Worm (Caenorhabditis elegans) whole organism, young adult: ENCODE data around the gene K10G6.9.

ENCODE experiments used
- B0261.1 ChIP-seq: sonication (generic microtip); optimal IDR thresholded peaks from 2 replicates; lab custom pipeline; 2016; ENCODE audit warnings: mild to moderate bottlenecking, missing genetic modification characterization, moderate library complexity, missing compliant biosample characterization
- C06A6.2 ChIP-seq: fragments of 200-800 bp; sonication (Bioruptor generic); conservative IDR thresholded peaks from 2 replicates; pipeline ENCODE4 v1.3.6; 2022; ENCODE audit warnings: missing genetic modification characterization, missing compliant biosample characterization
- Y53F4B.3 ChIP-seq: fragments of 200-800 bp; sonication (Bioruptor generic); IDR thresholded peaks from 2 replicates; pipeline ENCODE4 v1.3.6; 2022; ENCODE audit warnings: missing genetic modification reagents, missing genetic modification characterization, missing compliant biosample characterization
- ZK185.1 ChIP-seq: sonication (generic microtip); optimal IDR thresholded peaks from 2 replicates; lab custom pipeline; 2016; ENCODE audit warnings: mild to moderate bottlenecking, missing genetic modification characterization, missing compliant biosample characterization; ENCODE audit not compliant: poor library complexity, severe bottlenecking
- atf-7 ChIP-seq: sonication (generic microtip); optimal IDR thresholded peaks from 2 replicates; lab custom pipeline; 2017; ENCODE audit warnings: mild to moderate bottlenecking, missing genetic modification characterization, missing compliant biosample characterization
- attf-3 ChIP-seq: fragments of 200-800 bp; sonication (Bioruptor generic); conservative IDR thresholded peaks from 2 replicates; pipeline ENCODE4 v1.3.6; 2022; ENCODE audit warnings: missing genetic modification reagents, missing genetic modification characterization, missing compliant biosample characterization
- cebp-1 ChIP-seq, 2 experiments: fragments of 200-800 bp in 1 of 2; sonication (Bioruptor generic) in 1 of 2; sonication (generic microtip) in 1 of 2; IDR thresholded peaks in 1 of 2; optimal IDR thresholded peaks in 1 of 2; 2 replicates each; pipeline versions ENCODE4 v1.3.6 to Lab custom; 2017 to 2022; ENCODE audit warnings: missing compliant biosample characterization in 2 of 2, missing genetic modification characterization in 2 of 2, mild to moderate bottlenecking in 1 of 2, missing genetic modification reagents in 1 of 2, moderate library complexity in 1 of 2
- dox-1 ChIP-seq: fragments of 200-800 bp; sonication (Bioruptor generic); IDR thresholded peaks from 2 replicates; pipeline ENCODE4 v1.3.6; 2022; ENCODE audit warnings: missing genetic modification reagents, missing genetic modification characterization, missing compliant biosample characterization
- egl-18 ChIP-seq: fragments of 200-800 bp; sonication (Bioruptor generic); IDR thresholded peaks from 2 replicates; pipeline ENCODE4 v1.3.6; 2022; ENCODE audit warnings: missing genetic modification reagents, missing genetic modification characterization, missing compliant biosample characterization
- egl-44 ChIP-seq: fragments of 200-800 bp; sonication (Bioruptor generic); IDR thresholded peaks from 2 replicates; pipeline ENCODE4 v1.3.6; 2022; ENCODE audit warnings: missing genetic modification reagents, missing genetic modification characterization, missing compliant biosample characterization
- hlh-26 ChIP-seq: fragments of 200-800 bp; sonication (Bioruptor generic); conservative IDR thresholded peaks from 2 replicates; pipeline ENCODE4 v1.3.6; 2022; ENCODE audit warnings: missing genetic modification reagents, missing genetic modification characterization, missing compliant biosample characterization
- let-607 ChIP-seq, 2 experiments: fragments of 200-800 bp in 1 of 2; sonication (Bioruptor generic) in 1 of 2; sonication (generic microtip) in 1 of 2; optimal IDR thresholded peaks; 2 replicates each; lab custom pipeline; 2016 to 2018; ENCODE audit warnings: mild to moderate bottlenecking in 2 of 2, missing compliant biosample characterization in 2 of 2, missing genetic modification characterization in 2 of 2, moderate library complexity in 2 of 2, missing genotype in 1 of 2
- lin-35 ChIP-seq, 3 experiments: fragments of 150-350 bp in 2 of 3; sonication (generic microtip) in 1 of 3; optimal IDR thresholded peaks; 2 replicates each; lab custom pipeline; 2014 to 2018; ENCODE audit warnings: missing biosample characterization in 3 of 3, missing genetic modification characterization in 3 of 3, missing genetic modification reagents in 3 of 3
- lsl-1 ChIP-seq: fragments of 200-800 bp; sonication (Bioruptor generic); optimal IDR thresholded peaks from 2 replicates; lab custom pipeline; 2018; ENCODE audit warnings: mild to moderate bottlenecking, missing genetic modification characterization, moderate library complexity, missing compliant biosample characterization
- nfya-1 ChIP-seq: sonication (generic microtip); optimal IDR thresholded peaks from 2 replicates; lab custom pipeline; 2017; ENCODE audit warnings: antibody characterized with exemption, missing compliant biosample characterization, missing genetic modification characterization, borderline replicate concordance; ENCODE audit not compliant: insufficient read depth
- nhr-120 ChIP-seq: fragments of 200-800 bp; sonication (Bioruptor generic); IDR thresholded peaks from 2 replicates; pipeline ENCODE4 v1.3.6; 2022; ENCODE audit warnings: missing genetic modification characterization, missing compliant biosample characterization
- nhr-80 ChIP-seq: sonication (generic microtip); optimal IDR thresholded peaks from 2 replicates; lab custom pipeline; 2016; ENCODE audit warnings: missing genetic modification characterization, missing compliant biosample characterization
- rcor-1 ChIP-seq: fragments of 200-800 bp; sonication (Bioruptor generic); IDR thresholded peaks from 2 replicates; pipeline ENCODE4 v1.3.6; 2022; ENCODE audit warnings: missing genetic modification reagents, missing genetic modification characterization, missing compliant biosample characterization
- rpc-1 ChIP-seq, 2 experiments: fragments of 150-350 bp in 1 of 2; sonication (generic microtip) in 1 of 2; optimal IDR thresholded peaks; 2 replicates each; lab custom pipeline; 2014 to 2018; ENCODE audit warnings: missing biosample characterization in 1 of 2, missing genetic modification characterization in 1 of 2, missing genetic modification reagents in 1 of 2, missing genotype in 1 of 2
- snpc-1.3 ChIP-seq: sonication (generic microtip); optimal IDR thresholded peaks from 2 replicates; lab custom pipeline; 2017; ENCODE audit warnings: missing genetic modification characterization, mild to moderate bottlenecking, missing compliant biosample characterization, antibody characterized with exemption, moderate library complexity, missing genotype, missing genetic modification reagents; ENCODE audit not compliant: insufficient read depth
- snpc-3.4 ChIP-seq: sonication (generic microtip); optimal IDR thresholded peaks from 2 replicates; lab custom pipeline; 2017; ENCODE audit warnings: missing genetic modification characterization, mild to moderate bottlenecking, missing compliant biosample characterization, antibody characterized with exemption, moderate library complexity, missing genotype, missing genetic modification reagents
- snpc-4 ChIP-seq, 5 experiments: fragments of 150-350 bp in 1 of 5; sonication (generic microtip) in 4 of 5; optimal IDR thresholded peaks; 2 replicates each; lab custom pipeline; 2014 to 2018; ENCODE audit warnings: missing genetic modification characterization in 5 of 5, missing biosample characterization in 3 of 5, antibody characterized with exemption in 2 of 5, mild to moderate bottlenecking in 2 of 5, missing compliant biosample characterization in 2 of 5, missing genotype in 2 of 5, moderate library complexity in 2 of 5, missing genetic modification reagents in 1 of 5
- somi-1 ChIP-seq: fragments of 200-800 bp; sonication (Bioruptor generic); optimal IDR thresholded peaks from 2 replicates; lab custom pipeline; 2018; ENCODE audit warnings: mild to moderate bottlenecking, missing genetic modification characterization, missing compliant biosample characterization
- tbp1 ChIP-seq: fragments of 200-800 bp; sonication (Bioruptor generic); optimal IDR thresholded peaks from 2 replicates; lab custom pipeline; 2018; ENCODE audit warnings: mild to moderate bottlenecking, missing genetic modification characterization, missing compliant biosample characterization
- tlf-1 ChIP-seq: fragments of 200-800 bp; sonication (Bioruptor generic); optimal IDR thresholded peaks from 2 replicates; lab custom pipeline; 2018; ENCODE audit warnings: mild to moderate bottlenecking, missing genetic modification characterization, missing compliant biosample characterization
- zfh-2 ChIP-seq: fragments of 200-800 bp; sonication (Bioruptor generic); conservative IDR thresholded peaks from 2 replicates; pipeline ENCODE4 v1.3.6; 2022; ENCODE audit warnings: missing genetic modification reagents, missing genetic modification characterization, missing compliant biosample characterization

K10G6.9 gene

ce11 chrII:3952368-3952767, 19.7 kb upstream of the K10G6.9 start:
- TF ChIP-seq ZK185.1 (tag; lab: Kevin White, UChicago) (no peak), attf-3 (GFP tag; lab: Robert Waterston, UW) (no peak), rcor-1 (GFP tag; lab: Robert Waterston, UW) (no peak), atf-7 (no peak), zfh-2 (GFP tag; lab: Robert Waterston, UW) (0 out of 2 replicates have a peak, but pooled peaks have one; percentile 26), egl-18 (GFP tag; lab: Robert Waterston, UW) (no peak), let-607 (tag; optimal IDR thresholded peaks at IDR 0.05; lab: Kevin White, UChicago) (no peak), nhr-120 (GFP tag; lab: Robert Waterston, UW) (no peak)

DNA sequence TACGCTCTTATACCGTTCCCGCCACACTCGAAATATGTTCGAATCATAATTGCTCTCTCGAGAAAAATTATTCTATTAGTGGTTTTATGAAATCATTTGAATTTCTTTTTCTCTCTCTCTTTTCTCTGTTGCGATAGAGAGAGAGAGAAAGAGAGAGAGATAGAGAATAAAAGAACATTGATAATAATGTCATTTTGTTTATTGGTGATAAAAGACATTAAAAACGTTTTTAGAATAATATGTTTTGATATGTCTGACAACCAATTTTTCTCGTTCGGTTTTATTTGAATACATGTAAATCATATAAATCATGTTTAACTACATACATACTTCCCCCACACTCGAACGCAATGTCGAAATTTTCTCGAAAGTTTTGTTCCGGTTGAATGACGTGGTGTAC, 19.1 kb upstream of the K10G6.9 start:
- TF ChIP-seq B0261.1 (tag; lab: Kevin White, UChicago) (no peak), nfya-1 (tag; lab: Kevin White, UChicago) (no peak), cebp-1 (GFP tag; IDR thresholded peaks at IDR 0.05; lab: Robert Waterston, UW) (no peak), cebp-1 (tag; optimal IDR thresholded peaks at IDR 0.05; lab: Kevin White, UChicago) (peak; percentile 3)

DNA sequence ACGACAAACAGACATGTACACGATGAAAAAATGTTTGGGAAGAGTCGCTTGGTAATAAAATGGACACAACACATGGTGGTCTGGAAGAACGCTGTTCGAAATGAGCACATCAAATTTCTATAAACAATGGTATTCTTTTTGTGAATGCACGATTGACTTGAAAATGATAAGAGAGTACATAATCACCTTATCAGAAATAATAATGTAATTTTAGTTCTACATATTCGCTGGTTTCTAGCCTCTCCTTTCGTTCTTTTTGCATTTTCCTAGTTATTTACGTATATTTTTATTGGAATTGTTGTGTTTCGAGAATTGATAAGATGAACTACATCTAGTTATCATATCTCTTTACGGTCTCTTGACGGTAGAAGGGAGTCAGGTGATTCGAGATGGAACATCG, 18.0 kb upstream of the K10G6.9 start:
- peak; percentile 46 for TF ChIP-seq nhr-80 (tag; lab: Kevin White, UChicago)
- TF ChIP-seq tlf-1 (GFP tag; lab: Kevin White, UChicago) = no peak

DNA sequence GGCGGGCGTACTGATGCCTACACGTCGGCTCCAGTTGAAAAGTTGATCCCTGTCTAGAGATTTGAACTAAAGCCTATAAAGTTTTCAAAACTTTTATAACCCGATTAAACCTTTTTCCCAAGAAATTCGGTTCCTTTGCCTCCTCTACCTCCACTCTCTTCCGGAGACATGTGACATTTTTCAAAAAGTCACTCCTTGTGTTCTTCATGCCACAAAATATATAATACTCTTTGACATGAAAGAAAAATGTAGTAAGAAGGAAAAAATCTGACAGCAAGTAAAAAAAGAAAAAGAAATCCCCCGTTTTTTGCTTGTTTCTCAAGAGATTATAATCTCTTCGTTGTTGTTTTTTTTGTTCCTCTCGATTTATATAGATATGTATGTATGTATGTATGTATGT, 17.2 kb upstream of the K10G6.9 start:
- TF ChIP-seq cebp-1 (GFP tag; IDR thresholded peaks at IDR 0.05; lab: Robert Waterston, UW) (no peak), cebp-1 (tag; optimal IDR thresholded peaks at IDR 0.05; lab: Kevin White, UChicago) (peak; percentile 4), hlh-26 (GFP tag; lab: Robert Waterston, UW) (no peak), rpc-1 (optimal IDR thresholded peaks at IDR 0.05; lab: Kevin White, UChicago) (no peak), rpc-1 (tag; optimal IDR thresholded peaks at IDR 0.05; lab: Kevin White, UChicago) (no peak), somi-1 (no peak), egl-44 (GFP tag; lab: Robert Waterston, UW) (no peak), nhr-80 (tag; lab: Kevin White, UChicago) (no peak)

- TF ChIP-seq lin-35 (GFP tag; optimal IDR thresholded peaks at IDR 0.05; lab: Kevin White, UChicago) (no peak), snpc-1.3 (no peak), lsl-1 (GFP tag; lab: Kevin White, UChicago) (no peak), tbp1 (GFP tag; lab: Kevin White, UChicago) (no peak), C06A6.2 (GFP tag; lab: Robert Waterston, UW) (no peak), snpc-3.4 (tag; lab: Kevin White, UChicago) (no peak), nhr-80 (tag; lab: Kevin White, UChicago) (no peak), snpc-4 (GFP tag; optimal IDR thresholded peaks at IDR 0.05; lab: Kevin White, UChicago) (no peak), snpc-4 (tag; optimal IDR thresholded peaks at IDR 0.05; lab: Kevin White, UChicago) (no peak), Y53F4B.3 (no peak), dox-1 (GFP tag; lab: Robert Waterston, UW) (no peak), egl-44 (GFP tag; lab: Robert Waterston, UW) (no peak)
Measured at ce11 chrII:3955938-3956337, 16.1 kb upstream of the K10G6.9 start.

DNA sequence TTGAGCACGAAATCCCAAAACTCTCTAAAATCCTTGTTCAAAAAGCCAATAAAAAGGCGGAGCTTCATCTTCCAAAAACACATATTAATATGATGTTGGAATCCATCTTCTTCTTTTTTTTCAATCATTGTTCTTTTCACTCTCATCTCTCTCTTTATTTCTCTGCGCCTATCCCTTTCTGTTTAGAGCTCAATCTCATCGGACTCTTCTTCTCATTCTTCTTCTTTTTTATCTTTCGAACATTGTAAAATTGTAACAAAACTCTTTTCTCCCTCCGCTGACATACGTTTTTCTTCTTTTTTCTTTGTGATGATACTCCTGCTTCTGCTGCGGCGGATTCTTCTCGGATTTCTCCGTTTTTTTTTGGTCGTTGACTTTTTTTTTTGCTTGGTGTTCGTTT, 15.3 kb upstream of the K10G6.9 start:
- TF ChIP-seq snpc-1.3 (no peak), somi-1 (peak; percentile 51)
